Worm (Caenorhabditis elegans): Measurements from ENCODE around the gene sec-20.

The sec-20 gene

DNA sequence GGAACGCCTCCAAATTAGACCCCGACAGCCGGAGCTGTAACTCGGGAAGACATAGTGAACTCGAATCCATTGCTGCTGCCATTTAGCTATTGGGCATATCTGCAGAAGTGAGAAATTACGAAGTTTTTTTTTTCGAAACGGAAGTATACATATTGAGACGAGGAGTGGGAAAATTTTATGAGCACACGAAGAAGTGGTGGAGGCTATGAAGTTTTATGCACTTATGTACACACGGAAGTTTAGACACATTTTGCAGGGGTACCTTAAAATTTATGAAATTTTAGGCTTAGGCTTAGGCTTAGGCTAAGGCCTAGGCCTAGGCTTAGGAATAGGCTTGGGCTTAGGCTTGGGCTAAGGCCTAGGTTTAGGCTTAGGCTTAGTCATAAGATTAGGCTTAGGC is 15.1 kb downstream of the sec-20 start, which contains the start of gene W10C4.1:
Gene W10C4.1 (minus strand): TSS at position 101 of the 400 bp plus-strand sequence.
- TF ChIP-seq T22C8.4 (GFP tag; IDR thresholded peaks at IDR 0.05) (no peak), tab-1 (GFP tag; IDR thresholded peaks at IDR 0.05) (no peak), cog-1 (tag; optimal IDR thresholded peaks at IDR 0.05) (no peak), ztf-23 (GFP tag; IDR thresholded peaks at IDR 0.05) (no peak), klf-2 (GFP tag; conservative IDR thresholded peaks at IDR 0.05) (no peak), ref-1 (GFP tag; conservative IDR thresholded peaks at IDR 0.05) (no peak), med-1 (GFP tag; optimal IDR thresholded peaks at IDR 0.05; ENCODE audit: insufficient read depth) (no peak), ztf-29 (GFP tag; IDR thresholded peaks at IDR 0.05) (no peak), flt-1 (GFP tag; IDR thresholded peaks at IDR 0.05) (no peak)

DNA sequence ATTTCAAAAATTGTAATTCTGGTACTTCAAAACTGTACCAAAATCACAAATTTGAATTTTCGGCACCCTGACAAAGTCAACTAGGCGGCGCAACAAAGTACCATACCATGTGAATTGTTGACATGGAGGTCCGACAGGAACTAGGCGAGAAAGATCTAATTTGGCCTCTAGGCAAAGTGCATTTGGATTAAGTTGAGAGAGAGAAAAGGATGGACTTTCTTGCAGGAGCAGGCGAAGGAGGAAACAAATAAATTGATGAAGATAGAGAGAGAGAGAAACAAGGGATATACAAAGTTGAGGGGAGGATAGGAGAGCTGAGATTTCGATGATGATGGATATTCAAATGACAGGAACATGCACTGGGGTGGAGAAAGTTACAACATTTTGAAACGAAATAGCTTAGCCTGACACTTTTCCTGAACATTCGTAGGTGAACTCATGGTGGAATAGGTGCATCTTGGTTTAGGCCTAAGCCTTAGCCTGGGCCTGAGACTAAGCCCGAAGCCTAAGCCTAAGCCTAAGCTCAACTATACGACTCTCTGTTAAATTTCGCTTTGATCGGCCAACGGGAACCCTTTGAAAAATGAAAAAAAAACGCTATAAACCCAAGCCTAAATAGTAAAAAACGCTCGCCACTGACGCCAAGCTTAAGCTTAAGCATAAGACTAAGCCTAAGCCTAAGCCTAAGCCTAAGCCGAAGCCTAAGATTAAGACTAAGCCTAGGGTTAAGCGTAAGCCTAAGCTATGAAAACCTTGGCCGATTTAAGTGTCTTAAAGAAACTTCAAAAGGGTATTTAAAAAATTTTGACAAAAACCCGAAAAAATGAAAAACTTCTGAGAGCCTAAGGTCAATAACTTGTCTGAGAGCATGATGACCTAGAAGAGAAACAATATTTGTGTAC is 17.1 kb downstream of the sec-20 start:
- TF ChIP-seq flt-1 (GFP tag; IDR thresholded peaks at IDR 0.05) (no peak), T22C8.4 (GFP tag; IDR thresholded peaks at IDR 0.05) (no peak), ztf-29 (GFP tag; IDR thresholded peaks at IDR 0.05) (no peak), ztf-23 (GFP tag; IDR thresholded peaks at IDR 0.05) (no peak), med-1 (GFP tag; optimal IDR thresholded peaks at IDR 0.05; ENCODE audit: insufficient read depth) (no peak), tab-1 (GFP tag; IDR thresholded peaks at IDR 0.05) (no peak), klf-2 (GFP tag; conservative IDR thresholded peaks at IDR 0.05) (no peak), ref-1 (GFP tag; conservative IDR thresholded peaks at IDR 0.05) (no peak), cog-1 (tag; optimal IDR thresholded peaks at IDR 0.05) (no peak)

ce11 chrIII:209695-210091 is 17.8 kb downstream of the sec-20 start, which contains the start of gene klp-20:
TSS of gene klp-20 (plus strand) at chrIII:209992.
- no peak for TF ChIP-seq ztf-29 (GFP tag; IDR thresholded peaks at IDR 0.05)

DNA sequence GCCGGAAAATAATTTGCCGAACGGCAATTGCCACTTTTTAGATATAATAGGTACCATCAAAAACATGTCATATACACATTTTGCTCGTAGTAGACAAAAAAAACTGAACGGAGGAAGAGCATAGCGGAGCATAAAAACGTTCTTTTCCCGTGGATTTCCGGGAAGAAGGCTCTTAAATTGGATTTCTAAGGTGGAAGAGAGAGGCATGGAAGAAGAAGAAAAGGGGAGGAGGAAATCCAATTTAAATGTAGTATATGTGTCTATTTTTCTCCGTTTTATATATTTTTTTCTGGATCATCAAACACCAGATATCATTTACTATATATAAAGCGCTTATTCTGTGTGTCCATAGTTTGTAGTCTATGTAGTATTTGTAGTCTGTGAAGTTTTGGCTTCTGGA is 19.5 kb downstream of the sec-20 start:
- no peak for TF ChIP-seq flt-1 (GFP tag; IDR thresholded peaks at IDR 0.05)
- no peak for TF ChIP-seq klf-2 (GFP tag; conservative IDR thresholded peaks at IDR 0.05)
- TF ChIP-seq tab-1 (GFP tag; IDR thresholded peaks at IDR 0.05), result no peak
- TF ChIP-seq med-1 (GFP tag; optimal IDR thresholded peaks at IDR 0.05; ENCODE audit: insufficient read depth), result no peak
- TF ChIP-seq T22C8.4 (GFP tag; IDR thresholded peaks at IDR 0.05), result no peak
- TF ChIP-seq cog-1 (tag; optimal IDR thresholded peaks at IDR 0.05), result no peak
- TF ChIP-seq ztf-23 (GFP tag; IDR thresholded peaks at IDR 0.05), result no peak
- no peak for TF ChIP-seq ztf-29 (GFP tag; IDR thresholded peaks at IDR 0.05)
- TF ChIP-seq ref-1 (GFP tag; conservative IDR thresholded peaks at IDR 0.05), result no peak

- no peak for TF ChIP-seq ztf-29 (GFP tag; IDR thresholded peaks at IDR 0.05)
- TF ChIP-seq tab-1 (GFP tag; IDR thresholded peaks at IDR 0.05), result no peak
- TF ChIP-seq klf-2 (GFP tag; conservative IDR thresholded peaks at IDR 0.05), result no peak
- no peak for TF ChIP-seq flt-1 (GFP tag; IDR thresholded peaks at IDR 0.05)
- no peak for TF ChIP-seq cog-1 (tag; optimal IDR thresholded peaks at IDR 0.05)
- TF ChIP-seq med-1 (GFP tag; optimal IDR thresholded peaks at IDR 0.05; ENCODE audit: insufficient read depth), result no peak
- no peak for TF ChIP-seq ref-1 (GFP tag; conservative IDR thresholded peaks at IDR 0.05)
- TF ChIP-seq T22C8.4 (GFP tag; IDR thresholded peaks at IDR 0.05), result no peak
- no peak for TF ChIP-seq ztf-23 (GFP tag; IDR thresholded peaks at IDR 0.05)
These were observed 28.5 kb downstream of the sec-20 start for ce11 chrIII:220368-220767.

- no peak for TF ChIP-seq T22C8.4 (GFP tag; IDR thresholded peaks at IDR 0.05)
These were observed 30.6 kb downstream of the sec-20 start for ce11 chrIII:222508-222907.

ce11 chrIII:227033-227432 is 35.1 kb downstream of the sec-20 start:
- TF ChIP-seq ztf-29 (GFP tag; IDR thresholded peaks at IDR 0.05), result no peak
- 0 out of 2 replicates have a peak, but pooled peaks have one; percentile 38 for TF ChIP-seq flt-1 (GFP tag; IDR thresholded peaks at IDR 0.05)
- TF ChIP-seq tab-1 (GFP tag; IDR thresholded peaks at IDR 0.05), result no peak

DNA sequence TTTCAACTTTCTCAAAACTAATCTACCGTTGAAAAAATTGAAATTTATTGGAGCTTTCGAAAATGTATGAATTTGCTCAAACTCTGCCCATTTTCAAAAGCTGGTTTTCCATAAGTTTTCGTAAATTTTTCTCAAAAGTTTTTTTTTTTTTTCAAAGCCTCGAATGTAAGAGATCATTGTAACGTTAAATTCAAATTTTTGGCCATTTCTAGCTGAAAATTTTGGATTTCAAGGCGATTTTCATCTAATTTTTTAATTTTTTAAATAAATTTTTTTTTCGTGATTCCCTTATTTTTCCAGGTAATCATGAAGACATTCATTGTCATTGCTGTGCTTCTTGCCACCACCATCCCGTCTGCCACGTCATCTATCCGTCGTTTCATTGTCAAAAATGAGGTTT is 38.2 kb downstream of the sec-20 start, which contains the start of gene hpo-38:
Gene hpo-38 (plus strand): TSS at position 301 of the 400 bp plus-strand sequence.
- no peak for TF ChIP-seq ref-1 (GFP tag; conservative IDR thresholded peaks at IDR 0.05)
- no peak for TF ChIP-seq flt-1 (GFP tag; IDR thresholded peaks at IDR 0.05)
- TF ChIP-seq klf-2 (GFP tag; conservative IDR thresholded peaks at IDR 0.05), result no peak
- no peak for TF ChIP-seq ztf-29 (GFP tag; IDR thresholded peaks at IDR 0.05)
- TF ChIP-seq T22C8.4 (GFP tag; IDR thresholded peaks at IDR 0.05), result no peak

ce11 chrIII:232918-233317 is 41.0 kb downstream of the sec-20 start:
- peak; percentile 27; the same call in 1 of the 2 replicates for TF ChIP-seq flt-1 (GFP tag; IDR thresholded peaks at IDR 0.05)
- TF ChIP-seq tab-1 (GFP tag; IDR thresholded peaks at IDR 0.05), result 0 out of 2 replicates have a peak, but pooled peaks have one; percentile 15

DNA sequence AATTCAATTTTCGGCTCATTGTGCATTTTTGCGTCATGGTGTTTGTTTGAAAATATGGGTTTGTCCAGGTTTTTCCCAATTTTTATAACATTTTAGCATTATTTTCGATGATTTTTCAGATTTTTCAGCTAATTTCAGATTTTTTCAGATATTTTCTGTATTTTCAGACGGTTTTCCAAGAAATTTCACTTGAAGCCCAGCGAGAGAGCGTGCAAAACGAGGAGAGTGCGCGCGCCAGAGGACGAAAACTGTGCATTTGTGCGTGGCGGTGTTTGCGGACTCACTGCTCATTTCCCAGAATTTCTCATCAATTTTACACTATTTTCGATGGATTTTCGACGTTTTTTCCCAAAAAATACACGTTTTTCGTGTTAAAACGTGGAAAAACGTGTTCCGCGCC is 43.2 kb downstream of the sec-20 start:
- TF ChIP-seq ztf-29 (GFP tag; IDR thresholded peaks at IDR 0.05) (no peak), flt-1 (GFP tag; IDR thresholded peaks at IDR 0.05) (0 out of 2 replicates have a peak, but pooled peaks have one; percentile 17)

DNA sequence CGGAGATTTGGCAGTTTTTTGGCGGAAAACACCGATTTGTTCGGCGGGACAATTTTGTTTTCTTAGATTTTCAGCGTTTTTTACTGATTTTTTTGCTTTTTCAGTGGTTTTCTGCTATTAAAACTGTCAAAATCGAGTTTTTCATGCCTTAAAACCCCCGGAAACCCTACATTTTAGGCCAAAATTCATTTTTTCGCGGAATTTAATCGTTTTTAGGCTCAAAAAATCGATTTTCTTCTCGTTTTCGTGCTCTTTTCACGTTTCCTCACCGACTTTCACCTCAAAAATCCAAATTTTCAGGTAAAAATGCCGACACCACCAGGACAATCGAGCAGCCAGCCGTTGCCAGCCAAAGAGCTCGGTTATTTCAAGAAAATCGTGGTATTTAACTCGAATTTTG is 43.6 kb downstream of the sec-20 start, which contains the start of gene hpo-29:
Gene hpo-29 (plus strand): TSS at position 301 of the 400 bp plus-strand sequence.
- TF ChIP-seq cog-1 (tag; optimal IDR thresholded peaks at IDR 0.05) (no peak), flt-1 (GFP tag; IDR thresholded peaks at IDR 0.05) (no peak)

Data from whole organism, midembryonic.